Fruit fly (Drosophila melanogaster) whole organism, embryonic: ENCODE results near the gene Pex16.

Source experiments
- Antp ChIP-seq: fragments of 200-800 bp; sonication (Bioruptor generic); optimal IDR thresholded peaks from 3 replicates; lab custom pipeline; 2016; ENCODE audit warnings: missing biosample characterization, missing genetic modification characterization
- Bgb ChIP-seq: fragments of 200-800 bp; sonication (Bioruptor generic); IDR thresholded peaks from 2 replicates; pipeline ENCODE4 v1.3.6; 2022; ENCODE audit warnings: missing biosample characterization, missing genetic modification characterization; ENCODE audit not compliant: partially characterized antibody
- CG11456 ChIP-seq: fragments of 200-800 bp; sonication (Bioruptor generic); IDR thresholded peaks from 3 replicates; pipeline ENCODE4 v1.3.6; 2022; ENCODE audit warnings: missing biosample characterization, missing genetic modification characterization
- CG12299 ChIP-seq: fragments of 200-800 bp; sonication (Bioruptor generic); optimal IDR thresholded peaks from 2 replicates; lab custom pipeline; 2018; ENCODE audit warnings: missing biosample characterization, mild to moderate bottlenecking, missing genetic modification characterization
- CG15479 ChIP-seq: fragments of 200-800 bp; sonication (Bioruptor generic); optimal IDR thresholded peaks from 3 replicates; lab custom pipeline; 2019; ENCODE audit warnings: missing biosample characterization, mild to moderate bottlenecking, missing genetic modification characterization, moderate library complexity
- CG17359 ChIP-seq: fragments of 200-800 bp; sonication (Bioruptor generic); optimal IDR thresholded peaks from 3 replicates; lab custom pipeline; 2018; ENCODE audit warnings: missing biosample characterization, mild to moderate bottlenecking, missing genetic modification characterization, moderate library complexity
- CG2199 ChIP-seq: fragments of 200-800 bp; sonication (Bioruptor generic); IDR thresholded peaks from 3 replicates; pipeline ENCODE4 v1.3.6; 2022; ENCODE audit warnings: missing biosample characterization, missing genetic modification characterization
- CG30431 ChIP-seq: fragments of 200-800 bp; sonication (Bioruptor generic); optimal IDR thresholded peaks from 2 replicates; lab custom pipeline; 2017; ENCODE audit warnings: missing biosample characterization, missing genetic modification characterization
- CG32772 ChIP-seq: fragments of 200-800 bp; sonication (Bioruptor generic); IDR thresholded peaks from 2 replicates; pipeline ENCODE4 v1.3.6; 2022; ENCODE audit warnings: missing biosample characterization, missing genetic modification characterization
- CG3838 ChIP-seq: fragments of 200-800 bp; sonication (Bioruptor generic); optimal IDR thresholded peaks from 3 replicates; lab custom pipeline; 2016; ENCODE audit warnings: missing biosample characterization, missing genetic modification characterization
- CG3995 ChIP-seq: fragments of 200-800 bp; sonication (Bioruptor generic); optimal IDR thresholded peaks from 3 replicates; lab custom pipeline; 2016; ENCODE audit warnings: missing biosample characterization, missing genetic modification characterization
- CG4328 ChIP-seq: fragments of 200-800 bp; sonication (Bioruptor generic); optimal IDR thresholded peaks from 3 replicates; lab custom pipeline; 2017; ENCODE audit warnings: missing biosample characterization, missing genetic modification reagents, missing genetic modification characterization
- CG6272 ChIP-seq: fragments of 200-800 bp; sonication (Bioruptor generic); IDR thresholded peaks from 2 replicates; pipeline ENCODE4 v1.3.6; 2022; ENCODE audit warnings: missing biosample characterization, missing genetic modification characterization
- CG6683 ChIP-seq: fragments of 200-800 bp; sonication (Bioruptor generic); optimal IDR thresholded peaks from 2 replicates; lab custom pipeline; 2017; ENCODE audit warnings: missing biosample characterization, mild to moderate bottlenecking, missing genetic modification characterization, missing genetic modification reagents
- CG9817 ChIP-seq: fragments of 200-800 bp; sonication (Bioruptor generic); optimal IDR thresholded peaks from 2 replicates; lab custom pipeline; 2018; ENCODE audit warnings: missing biosample characterization, mild to moderate bottlenecking, missing genetic modification characterization, moderate library complexity
- Dip2 ChIP-seq: fragments of 200-800 bp; sonication (Bioruptor generic); IDR thresholded peaks from 2 replicates; pipeline ENCODE4 v1.3.6; 2022; ENCODE audit warnings: missing biosample characterization, missing genetic modification characterization
- E2f1 ChIP-seq: fragments of 200-800 bp; sonication (Bioruptor generic); IDR thresholded peaks from 2 replicates; pipeline ENCODE4 v1.3.6; 2022; ENCODE audit warnings: missing biosample characterization, missing genetic modification characterization
- Ets65A ChIP-seq: fragments of 200-800 bp; sonication (Bioruptor generic); peaks from one replicate; lab custom pipeline; 2016; ENCODE audit warnings: missing biosample characterization, missing genetic modification characterization
- GATAe ChIP-seq: fragments of 200-800 bp; sonication (Bioruptor generic); conservative IDR thresholded peaks from 2 replicates; pipeline ENCODE4 v1.3.6; 2022; ENCODE audit warnings: missing biosample characterization, missing genetic modification characterization
- HHEX ChIP-seq: fragments of 200-800 bp; sonication (Bioruptor generic); optimal IDR thresholded peaks from 3 replicates; lab custom pipeline; 2017; ENCODE audit warnings: missing biosample characterization, mild to moderate bottlenecking, missing genetic modification characterization, missing genetic modification reagents
- HLH3B ChIP-seq: fragments of 200-800 bp; sonication (Bioruptor generic); IDR thresholded peaks from 2 replicates; pipeline ENCODE4 v1.3.6; 2022; ENCODE audit warnings: missing biosample characterization, missing genetic modification characterization
- HmgD ChIP-seq: fragments of 200-800 bp; sonication (Bioruptor generic); optimal IDR thresholded peaks from 3 replicates; lab custom pipeline; 2016; ENCODE audit warnings: missing biosample characterization, missing genetic modification characterization
- Hmx ChIP-seq: fragments of 200-800 bp; sonication (Bioruptor generic); optimal IDR thresholded peaks from 2 replicates; lab custom pipeline; 2016; ENCODE audit warnings: missing biosample characterization, missing genetic modification characterization
- Opbp ChIP-seq: fragments of 200-800 bp; sonication (Bioruptor generic); IDR thresholded peaks from 3 replicates; pipeline ENCODE4 v1.3.6; 2022; ENCODE audit warnings: missing biosample characterization, missing genetic modification characterization; ENCODE audit not compliant: partially characterized antibody
- Pdp1 ChIP-seq, 2 experiments: fragments of 200-800 bp; sonication (Bioruptor generic); optimal IDR thresholded peaks; 3 replicates each; lab custom pipeline; 2016; ENCODE audit warnings: missing biosample characterization in 2 of 2, missing genetic modification characterization in 2 of 2, mild to moderate bottlenecking in 1 of 2, moderate library complexity in 1 of 2
- Rfx ChIP-seq: fragments of 200-800 bp; sonication (Bioruptor generic); IDR thresholded peaks from 2 replicates; pipeline ENCODE4 v1.3.6; 2022; ENCODE audit warnings: missing biosample characterization, missing genetic modification characterization
- Spps ChIP-seq: fragments of 200-800 bp; sonication (Bioruptor generic); optimal IDR thresholded peaks from 2 replicates; lab custom pipeline; 2018; ENCODE audit warnings: missing biosample characterization, mild to moderate bottlenecking, missing genetic modification characterization
- chinmo ChIP-seq: fragments of 200-800 bp; sonication (Bioruptor generic); IDR thresholded peaks from 4 replicates; pipeline ENCODE4 v1.3.6; 2022; ENCODE audit warnings: missing biosample characterization, missing genetic modification characterization; ENCODE audit not compliant: partially characterized antibody
- danr ChIP-seq: fragments of 200-800 bp; sonication (Bioruptor generic); IDR thresholded peaks from 2 replicates; pipeline ENCODE4 v1.3.6; 2022; ENCODE audit warnings: missing biosample characterization, missing genetic modification characterization
- dmrt99B ChIP-seq: fragments of 200-800 bp; sonication (Bioruptor generic); optimal IDR thresholded peaks from 2 replicates; lab custom pipeline; 2018; ENCODE audit warnings: missing biosample characterization, mild to moderate bottlenecking, missing genetic modification characterization, moderate library complexity
- dysf ChIP-seq: fragments of 200-800 bp; sonication (Bioruptor generic); IDR thresholded peaks from 3 replicates; pipeline ENCODE4 v1.3.6; 2022; ENCODE audit warnings: missing biosample characterization, missing genetic modification characterization
- gce ChIP-seq: fragments of 200-800 bp; sonication (Bioruptor generic); IDR thresholded peaks from 3 replicates; pipeline ENCODE4 v1.3.6; 2022; ENCODE audit warnings: missing biosample characterization, missing genetic modification characterization
- gcm ChIP-seq: fragments of 200-800 bp; sonication (Bioruptor generic); optimal IDR thresholded peaks from 2 replicates; lab custom pipeline; 2019; ENCODE audit warnings: missing biosample characterization, mild to moderate bottlenecking, missing genetic modification characterization, moderate library complexity
- gro ChIP-seq: fragments of 200-800 bp; sonication (Bioruptor generic); optimal IDR thresholded peaks from 2 replicates; lab custom pipeline; 2016; ENCODE audit warnings: missing biosample characterization, missing genetic modification characterization
- gsb ChIP-seq: fragments of 200-800 bp; sonication (Bioruptor generic); IDR thresholded peaks from 2 replicates; pipeline ENCODE4 v1.3.6; 2022; ENCODE audit warnings: missing biosample characterization, missing genetic modification characterization
- mirr ChIP-seq: fragments of 200-800 bp; sonication (Bioruptor generic); optimal IDR thresholded peaks from 3 replicates; lab custom pipeline; 2018; ENCODE audit warnings: missing biosample characterization, mild to moderate bottlenecking, missing genetic modification characterization
- nmo ChIP-seq: fragments of 200-800 bp; sonication (Bioruptor generic); optimal IDR thresholded peaks from 2 replicates; lab custom pipeline; 2018; ENCODE audit warnings: missing biosample characterization, mild to moderate bottlenecking, missing genetic modification characterization, moderate library complexity
- nom ChIP-seq: fragments of 200-800 bp; sonication (Bioruptor generic); optimal IDR thresholded peaks from 2 replicates; lab custom pipeline; 2017; ENCODE audit warnings: missing biosample characterization, missing genetic modification characterization, mild to moderate bottlenecking, moderate library complexity, missing genetic modification reagents
- oc ChIP-seq: fragments of 200-800 bp; sonication (Bioruptor generic); optimal IDR thresholded peaks from 2 replicates; lab custom pipeline; 2018; ENCODE audit warnings: missing biosample characterization, mild to moderate bottlenecking, missing genetic modification characterization, moderate library complexity
- ranshi ChIP-seq: fragments of 200-800 bp; sonication (Bioruptor generic); IDR thresholded peaks from 2 replicates; pipeline ENCODE4 v1.3.6; 2022; ENCODE audit warnings: missing biosample characterization, missing genetic modification characterization
- sd ChIP-seq: fragments of 200-800 bp; sonication (Bioruptor generic); optimal IDR thresholded peaks from 3 replicates; lab custom pipeline; 2018; ENCODE audit warnings: missing biosample characterization, mild to moderate bottlenecking, missing genetic modification characterization, moderate library complexity
- seq ChIP-seq: fragments of 200-800 bp; sonication (Bioruptor generic); IDR thresholded peaks from 2 replicates; pipeline ENCODE4 v1.3.6; 2022; ENCODE audit warnings: missing biosample characterization, missing genetic modification characterization
- stc ChIP-seq: fragments of 200-800 bp; sonication (Bioruptor generic); IDR thresholded peaks from 2 replicates; pipeline ENCODE4 v1.3.6; 2022; ENCODE audit warnings: missing biosample characterization, missing genetic modification characterization
- twi ChIP-seq: fragments of 200-800 bp; optimal IDR thresholded peaks from 2 replicates; lab custom pipeline; 2019; ENCODE audit warnings: missing biosample characterization, mild to moderate bottlenecking, missing genetic modification characterization, moderate library complexity
- vvl ChIP-seq: fragments of 200-800 bp; sonication (Bioruptor generic); IDR thresholded peaks from 2 replicates; pipeline ENCODE4 v1.3.6; 2022; ENCODE audit warnings: missing biosample characterization, missing genetic modification characterization
- zen2 ChIP-seq: fragments of 200-800 bp; sonication (Bioruptor generic); IDR thresholded peaks from 3 replicates; pipeline ENCODE4 v1.3.6; 2022; ENCODE audit warnings: missing biosample characterization, missing genetic modification characterization; ENCODE audit not compliant: partially characterized antibody

Pex16 gene

DNA sequence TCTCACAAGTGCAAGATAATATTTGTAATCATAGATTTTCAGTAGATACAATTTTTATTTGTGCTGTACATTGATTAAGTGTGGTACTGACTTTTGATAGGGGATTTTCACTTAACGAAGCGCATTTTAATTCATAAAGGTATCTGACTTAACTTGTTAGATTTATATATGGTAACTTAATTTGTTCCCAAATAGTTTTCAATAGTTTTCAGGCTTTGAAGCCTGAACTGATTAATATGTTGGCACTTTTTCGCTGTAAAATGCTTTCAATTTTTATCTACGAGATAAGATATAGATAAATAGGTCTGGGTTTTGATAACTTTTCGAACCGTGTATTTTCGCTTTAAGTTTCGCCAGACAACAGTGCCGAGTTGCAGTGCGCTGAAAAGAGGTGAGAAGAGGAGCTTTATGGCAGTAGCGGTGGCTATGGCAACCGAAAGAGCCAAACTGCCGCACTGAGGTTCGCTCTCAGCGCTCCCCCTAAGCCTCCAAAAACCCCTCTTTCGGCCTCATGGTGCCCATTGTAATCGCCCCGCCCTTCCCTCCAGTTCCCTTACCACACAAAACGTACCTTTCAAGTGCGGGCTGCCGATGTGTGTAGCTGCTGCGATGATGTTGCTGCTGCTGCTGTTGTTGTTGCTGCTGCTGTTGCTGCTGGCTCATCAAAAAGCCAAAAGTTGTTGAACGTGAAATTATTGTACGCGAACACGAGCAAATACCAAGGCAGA, 44.4 kb downstream of the Pex16 start (continued):
- no peak for TF ChIP-seq Bgb (GFP tag; lab: Robert Waterston, UW)
- no peak for TF ChIP-seq CG4328 (GFP tag; lab: Kevin White, UChicago)
- no peak for TF ChIP-seq Opbp
- no peak for TF ChIP-seq seq (GFP tag; lab: Robert Waterston, UW)
- no peak for TF ChIP-seq CG3838
- peak; percentile 41 for TF ChIP-seq mirr (GFP tag; lab: Kevin White, UChicago)
- no peak for TF ChIP-seq twi
- no peak for TF ChIP-seq vvl
- TF ChIP-seq E2f1 (GFP tag; lab: Robert Waterston, UW) = no peak
- TF ChIP-seq CG9817 = no peak
- TF ChIP-seq chinmo (GFP tag; lab: Robert Waterston, UW) = peak; percentile 79; the same call in 1 of the 4 replicates
- TF ChIP-seq CG11456 (GFP tag; lab: Robert Waterston, UW) = no peak
- TF ChIP-seq nom (GFP tag; lab: Kevin White, UChicago) = no peak
- no peak for TF ChIP-seq HLH3B (GFP tag; lab: Robert Waterston, UW)
- no peak for TF ChIP-seq CG2199 (GFP tag; lab: Robert Waterston, UW)
- no peak for TF ChIP-seq gce (GFP tag; lab: Robert Waterston, UW)
- TF ChIP-seq CG3995 (GFP tag; lab: Kevin White, UChicago) = no peak
- peak; percentile 31 for TF ChIP-seq Ets65A (GFP tag; lab: Kevin White, UChicago)
- TF ChIP-seq Rfx (GFP tag; lab: Robert Waterston, UW) = peak; percentile 59; the same call in 1 of the 2 replicates
- no peak for TF ChIP-seq Pdp1 (GFP tag; optimal IDR thresholded peaks at IDR 0.05; lab: Kevin White, UChicago)
- no peak for TF ChIP-seq nmo (GFP tag; lab: Kevin White, UChicago)
- TF ChIP-seq gcm (GFP tag; lab: Kevin White, UChicago) = no peak
- no peak for TF ChIP-seq dmrt99B (tag; lab: Kevin White, UChicago)
- no peak for TF ChIP-seq CG17359
- no peak for TF ChIP-seq stc (GFP tag; lab: Robert Waterston, UW)
- no peak for TF ChIP-seq CG6272
- TF ChIP-seq zen2 (GFP tag; lab: Robert Waterston, UW) = no peak
- TF ChIP-seq dysf (GFP tag; lab: Robert Waterston, UW) = no peak
- TF ChIP-seq GATAe (GFP tag; lab: Robert Waterston, UW) = no peak
- no peak for TF ChIP-seq Spps (tag; lab: Kevin White, UChicago)
- TF ChIP-seq CG30431 (GFP tag; lab: Kevin White, UChicago) = no peak
- no peak for TF ChIP-seq HmgD (GFP tag; lab: Kevin White, UChicago)
- TF ChIP-seq CG12299 (tag; lab: Kevin White, UChicago) = no peak
- TF ChIP-seq sd (tag; lab: Kevin White, UChicago) = peak; percentile 9
- no peak for TF ChIP-seq Antp
- TF ChIP-seq ranshi (GFP tag; lab: Robert Waterston, UW) = no peak
- no peak for TF ChIP-seq danr (GFP tag; lab: Robert Waterston, UW)
- TF ChIP-seq Dip2 (GFP tag; lab: Robert Waterston, UW) = no peak
- no peak for TF ChIP-seq Hmx (GFP tag; lab: Kevin White, UChicago)
- no peak for TF ChIP-seq gsb (GFP tag; lab: Robert Waterston, UW)
- peak; percentile 2 for TF ChIP-seq oc (tag; lab: Kevin White, UChicago)
- TF ChIP-seq CG15479 = no peak
- TF ChIP-seq gro (GFP tag; lab: Kevin White, UChicago) = no peak
- no peak for TF ChIP-seq CG6683 (GFP tag; lab: Kevin White, UChicago)
- no peak for TF ChIP-seq CG32772 (GFP tag; lab: Robert Waterston, UW)
- no peak for TF ChIP-seq HHEX
